Fruit fly (Drosophila melanogaster) whole organism, embryonic: ENCODE data around the gene CG43867.

Experiments used
- CG10147 ChIP-seq: fragments of 200-800 bp; sonication (Bioruptor generic); optimal IDR thresholded peaks from 2 replicates; lab custom pipeline; 2019; ENCODE audit warnings: missing biosample characterization, mild to moderate bottlenecking, missing genetic modification characterization, moderate library complexity
- CG10209 ChIP-seq: fragments of 200-800 bp; sonication (Bioruptor generic); optimal IDR thresholded peaks from 3 replicates; lab custom pipeline; 2017; ENCODE audit warnings: missing biosample characterization, mild to moderate bottlenecking, missing genetic modification characterization, missing genetic modification reagents
- CG10321 ChIP-seq: fragments of 200-800 bp; sonication (Bioruptor generic); IDR thresholded peaks from 2 replicates; pipeline ENCODE4 v1.3.6; 2022; ENCODE audit warnings: missing biosample characterization, missing genetic modification characterization
- CG11093 ChIP-seq: fragments of 200-800 bp; sonication (Bioruptor generic); IDR thresholded peaks from 3 replicates; pipeline ENCODE4 v1.3.6; 2022; ENCODE audit warnings: missing biosample characterization, missing genetic modification characterization
- CG11504 ChIP-seq: fragments of 200-800 bp; sonication (Bioruptor generic); optimal IDR thresholded peaks from 3 replicates; lab custom pipeline; 2019; ENCODE audit warnings: missing biosample characterization, mild to moderate bottlenecking, missing genetic modification characterization, moderate library complexity
- CG12155 ChIP-seq: fragments of 200-800 bp; sonication (Bioruptor generic); optimal IDR thresholded peaks from 3 replicates; lab custom pipeline; 2016; ENCODE audit warnings: missing biosample characterization, missing genetic modification characterization
- CG13296 ChIP-seq: fragments of 200-800 bp; sonication (Bioruptor generic); optimal IDR thresholded peaks from 3 replicates; lab custom pipeline; 2018; ENCODE audit warnings: missing biosample characterization, mild to moderate bottlenecking, missing genetic modification characterization
- CG17359 ChIP-seq: fragments of 200-800 bp; sonication (Bioruptor generic); optimal IDR thresholded peaks from 3 replicates; lab custom pipeline; 2018; ENCODE audit warnings: missing biosample characterization, mild to moderate bottlenecking, missing genetic modification characterization, moderate library complexity
- CG17912 ChIP-seq: fragments of 200-800 bp; sonication (Bioruptor generic); optimal IDR thresholded peaks from 2 replicates; lab custom pipeline; 2018; ENCODE audit warnings: missing biosample characterization, mild to moderate bottlenecking, missing genetic modification characterization
- CG1832 ChIP-seq: fragments of 200-800 bp; sonication (Bioruptor generic); optimal IDR thresholded peaks from 2 replicates; lab custom pipeline; 2017; ENCODE audit warnings: missing biosample characterization, mild to moderate bottlenecking, missing genetic modification characterization, inconsistent platforms
- CG18476 ChIP-seq: fragments of 200-800 bp; sonication (Bioruptor generic); optimal IDR thresholded peaks from 2 replicates; lab custom pipeline; 2016; ENCODE audit warnings: missing biosample characterization, mild to moderate bottlenecking, missing genetic modification characterization
- CG2678 ChIP-seq: fragments of 200-800 bp; sonication (Bioruptor generic); optimal IDR thresholded peaks from 3 replicates; lab custom pipeline; 2019; ENCODE audit warnings: missing biosample characterization, mild to moderate bottlenecking, missing genetic modification characterization, moderate library complexity
- CG2875 ChIP-seq: fragments of 200-800 bp; sonication (Bioruptor generic); optimal IDR thresholded peaks from 2 replicates; lab custom pipeline; 2017; ENCODE audit warnings: missing biosample characterization, mild to moderate bottlenecking, missing genetic modification characterization, missing genetic modification reagents
- CG4360 ChIP-seq: fragments of 200-800 bp; sonication (Bioruptor generic); IDR thresholded peaks from 2 replicates; pipeline ENCODE4 v1.3.6; 2022; ENCODE audit warnings: missing biosample characterization, missing genetic modification characterization
- CG5180 ChIP-seq: fragments of 200-800 bp; sonication (Bioruptor generic); optimal IDR thresholded peaks from 3 replicates; lab custom pipeline; 2017; ENCODE audit warnings: missing biosample characterization, missing genetic modification characterization, mild to moderate bottlenecking, moderate library complexity, missing genetic modification reagents
- CG5245 ChIP-seq: fragments of 200-800 bp; sonication (Bioruptor generic); optimal IDR thresholded peaks from 3 replicates; lab custom pipeline; 2016; ENCODE audit warnings: missing biosample characterization, missing genetic modification characterization
- CG7271 ChIP-seq: fragments of 200-800 bp; sonication (Bioruptor generic); optimal IDR thresholded peaks from 2 replicates; lab custom pipeline; 2018; ENCODE audit warnings: missing biosample characterization, mild to moderate bottlenecking, missing genetic modification characterization, moderate library complexity
- CG7556 ChIP-seq: fragments of 200-800 bp; sonication (Bioruptor generic); optimal IDR thresholded peaks from 2 replicates; lab custom pipeline; 2017; ENCODE audit warnings: missing biosample characterization, mild to moderate bottlenecking, missing genetic modification characterization
- CG8281 ChIP-seq: fragments of 200-800 bp; sonication (Bioruptor generic); optimal IDR thresholded peaks from 2 replicates; lab custom pipeline; 2018; ENCODE audit warnings: missing biosample characterization, mild to moderate bottlenecking, missing genetic modification characterization, moderate library complexity
- CG8765 ChIP-seq: fragments of 200-800 bp; sonication (Bioruptor generic); IDR thresholded peaks from 2 replicates; pipeline ENCODE4 v1.3.6; 2022; ENCODE audit warnings: missing biosample characterization, missing genetic modification characterization
- CG9609 ChIP-seq: fragments of 200-800 bp; sonication (Bioruptor generic); optimal IDR thresholded peaks from 3 replicates; lab custom pipeline; 2016; ENCODE audit warnings: missing biosample characterization, missing genetic modification characterization
- Dll ChIP-seq: fragments of 200-800 bp; sonication (Bioruptor generic); IDR thresholded peaks from 4 replicates; pipeline ENCODE4 v1.3.6; 2022; ENCODE audit warnings: missing biosample characterization, missing genetic modification characterization; ENCODE audit not compliant: partially characterized antibody
- Gsc ChIP-seq: fragments of 200-800 bp; sonication (Bioruptor generic); IDR thresholded peaks from 2 replicates; pipeline ENCODE4 v1.3.6; 2022; ENCODE audit warnings: missing biosample characterization, missing genetic modification characterization
- Gug ChIP-seq: fragments of 200-800 bp; sonication (Bioruptor generic); IDR thresholded peaks from 4 replicates; pipeline ENCODE4 v1.3.6; 2022; ENCODE audit warnings: missing biosample characterization, missing genetic modification characterization
- HmgD ChIP-seq: fragments of 200-800 bp; sonication (Bioruptor generic); optimal IDR thresholded peaks from 3 replicates; lab custom pipeline; 2016; ENCODE audit warnings: missing biosample characterization, missing genetic modification characterization
- Jarid2 ChIP-seq: fragments of 200-800 bp; sonication (Bioruptor generic); optimal IDR thresholded peaks from 3 replicates; lab custom pipeline; 2017; ENCODE audit warnings: mild to moderate bottlenecking, missing biosample characterization, missing genetic modification reagents, missing genetic modification characterization
- MESR4 ChIP-seq: fragments of 200-800 bp; sonication (Bioruptor generic); optimal IDR thresholded peaks from 2 replicates; lab custom pipeline; 2018; ENCODE audit warnings: missing biosample characterization, mild to moderate bottlenecking, missing genetic modification characterization, moderate library complexity
- Mad ChIP-seq: fragments of 200-800 bp; sonication (Bioruptor generic); optimal IDR thresholded peaks from 2 replicates; lab custom pipeline; 2016; ENCODE audit warnings: missing biosample characterization, missing genetic modification characterization
- Side ChIP-seq: fragments of 200-800 bp; sonication (Bioruptor generic); optimal IDR thresholded peaks from 2 replicates; lab custom pipeline; 2016; ENCODE audit warnings: missing biosample characterization, missing genetic modification characterization
- Sox100B ChIP-seq: fragments of 200-800 bp; sonication (Bioruptor generic); optimal IDR thresholded peaks from 3 replicates; lab custom pipeline; 2018; ENCODE audit warnings: missing biosample characterization, mild to moderate bottlenecking, missing genetic modification characterization
- Taf1 ChIP-seq: fragments of 200-800 bp; sonication (Bioruptor generic); IDR thresholded peaks from 2 replicates; pipeline ENCODE4 v1.3.6; 2022; ENCODE audit warnings: missing biosample characterization, missing genetic modification characterization
- Xrp1 ChIP-seq: fragments of 200-800 bp; sonication (Bioruptor generic); IDR thresholded peaks from 2 replicates; pipeline ENCODE4 v1.3.6; 2022; ENCODE audit warnings: missing biosample characterization, missing genetic modification characterization
- bab2 ChIP-seq: fragments of 200-800 bp; sonication (Bioruptor generic); optimal IDR thresholded peaks from 2 replicates; lab custom pipeline; 2016; ENCODE audit warnings: missing biosample characterization, missing genetic modification characterization
- chif ChIP-seq, 2 experiments: fragments of 200-800 bp; sonication (Bioruptor generic); optimal IDR thresholded peaks; 3 replicates each; lab custom pipeline; 2016; ENCODE audit warnings: missing biosample characterization in 2 of 2, missing genetic modification characterization in 2 of 2
- disco-r ChIP-seq: fragments of 200-800 bp; sonication (Bioruptor generic); optimal IDR thresholded peaks from 2 replicates; lab custom pipeline; 2016; ENCODE audit warnings: missing biosample characterization, missing genetic modification characterization
- dmrt11E ChIP-seq: fragments of 200-800 bp; sonication (Bioruptor generic); optimal IDR thresholded peaks from 3 replicates; lab custom pipeline; 2018; ENCODE audit warnings: missing biosample characterization, mild to moderate bottlenecking, missing genetic modification characterization, moderate library complexity
- emc ChIP-seq: fragments of 200-800 bp; sonication (Bioruptor generic); optimal IDR thresholded peaks from 2 replicates; lab custom pipeline; 2016; ENCODE audit warnings: missing biosample characterization, missing genetic modification characterization
- eve ChIP-seq, 2 experiments: fragments of >200 bp; optimal IDR thresholded peaks; 2 replicates each; lab custom pipeline; 2017; ENCODE audit warnings: missing biosample characterization in 2 of 2, missing genetic modification characterization in 2 of 2
- eyg ChIP-seq: fragments of 200-800 bp; sonication (Bioruptor generic); optimal IDR thresholded peaks from 3 replicates; lab custom pipeline; 2016; ENCODE audit warnings: missing biosample characterization, missing genetic modification characterization
- kah ChIP-seq: fragments of 200-800 bp; sonication (Bioruptor generic); optimal IDR thresholded peaks from 2 replicates; lab custom pipeline; 2018; ENCODE audit warnings: missing biosample characterization, mild to moderate bottlenecking, missing genetic modification characterization
- ken ChIP-seq: fragments of 200-800 bp; sonication (Bioruptor generic); IDR thresholded peaks from 3 replicates; pipeline ENCODE4 v1.3.6; 2022; ENCODE audit warnings: missing biosample characterization, missing genetic modification characterization
- lab ChIP-seq: fragments of 200-800 bp; sonication (Bioruptor generic); optimal IDR thresholded peaks from 3 replicates; lab custom pipeline; 2017; ENCODE audit warnings: missing biosample characterization, missing genetic modification characterization, mild to moderate bottlenecking, moderate library complexity, missing genetic modification reagents
- lmd ChIP-seq: fragments of 200-800 bp; sonication (Bioruptor generic); IDR thresholded peaks from 2 replicates; pipeline ENCODE4 v1.3.6; 2022; ENCODE audit warnings: missing biosample characterization, missing genetic modification characterization
- lola ChIP-seq, 3 experiments: fragments of >200 bp in 2 of 3; fragments of 200-800 bp in 1 of 3; sonication (Bioruptor generic) in 1 of 3; optimal IDR thresholded peaks; 2 replicates each; lab custom pipeline; 2017 to 2019; ENCODE audit warnings: missing biosample characterization in 3 of 3, missing genetic modification characterization in 3 of 3, mild to moderate bottlenecking in 1 of 3, moderate library complexity in 1 of 3
- otp ChIP-seq: fragments of 200-800 bp; sonication (Bioruptor generic); IDR thresholded peaks from 3 replicates; pipeline ENCODE4, ENCODE4 v1.3.6; 2022; ENCODE audit warnings: missing biosample characterization, missing genetic modification characterization
- pum ChIP-seq: fragments of 200-800 bp; sonication (Bioruptor generic); optimal IDR thresholded peaks from 2 replicates; lab custom pipeline; 2016; ENCODE audit warnings: missing biosample characterization, missing genetic modification characterization
- ranshi ChIP-seq: fragments of 200-800 bp; sonication (Bioruptor generic); IDR thresholded peaks from 2 replicates; pipeline ENCODE4 v1.3.6; 2022; ENCODE audit warnings: missing biosample characterization, missing genetic modification characterization
- sim ChIP-seq: fragments of 200-800 bp; sonication (Bioruptor generic); IDR thresholded peaks from 2 replicates; pipeline ENCODE4 v1.3.6; 2022; ENCODE audit warnings: missing biosample characterization, missing genetic modification characterization
- sug ChIP-seq: fragments of 200-800 bp; optimal IDR thresholded peaks from 2 replicates; lab custom pipeline; 2019; ENCODE audit warnings: missing biosample characterization, mild to moderate bottlenecking, missing genetic modification characterization, moderate library complexity
- ttk ChIP-seq: fragments of 200-800 bp; sonication (Bioruptor generic); IDR thresholded peaks from 2 replicates; pipeline ENCODE4 v2.1.2; 2022; ENCODE audit warnings: missing biosample characterization, missing genetic modification characterization
- wor ChIP-seq: fragments of 200-800 bp; sonication (Bioruptor generic); IDR thresholded peaks from 2 replicates; pipeline ENCODE4 v1.3.6; 2022; ENCODE audit warnings: missing biosample characterization, missing genetic modification characterization

CG43867 gene

DNA sequence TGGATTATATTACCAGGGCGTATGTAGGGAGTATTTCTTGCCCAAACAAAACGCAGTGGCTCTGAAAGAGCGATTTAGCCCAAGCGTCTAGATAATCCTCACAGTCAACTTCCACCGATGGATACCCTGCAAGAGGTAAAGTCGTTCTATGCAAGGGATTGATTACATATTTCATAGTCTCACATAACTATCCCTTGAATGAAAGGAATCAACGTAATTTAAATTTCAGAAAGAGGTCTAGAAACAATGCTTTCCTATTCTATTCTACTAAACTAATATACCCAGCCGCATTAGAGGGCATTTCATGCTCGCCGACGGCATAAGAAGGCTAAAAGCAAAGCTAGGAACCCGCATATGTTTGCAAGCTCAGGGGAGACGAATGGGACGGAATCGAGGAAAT is 39.0 kb upstream of the CG43867 start (continued):
- TF ChIP-seq otp (GFP tag; lab: Robert Waterston, UW) (no peak), pum (no peak), chif (GFP tag; optimal IDR thresholded peaks at IDR 0.05; lab: Kevin White, UChicago) (no peak), Gug (GFP tag; lab: Robert Waterston, UW) (peak; percentile 6; the same call in 1 of the 4 replicates), lab (GFP tag; lab: Kevin White, UChicago) (peak; percentile 76), CG17359 (peak; percentile 56), lola (GFP tag; optimal IDR thresholded peaks at IDR 0.05; lab: Kevin White, UChicago) (no peak), Gsc (GFP tag; lab: Robert Waterston, UW) (no peak), bab2 (GFP tag; lab: Kevin White, UChicago) (no peak), CG10321 (no peak), Mad (no peak), HmgD (GFP tag; lab: Kevin White, UChicago) (no peak), Side (GFP tag; lab: Kevin White, UChicago) (no peak), Dll (no peak), CG5245 (GFP tag; lab: Kevin White, UChicago) (no peak), CG4360 (GFP tag; lab: Robert Waterston, UW) (no peak), Taf1 (no peak), sim (GFP tag; lab: Robert Waterston, UW) (no peak), lmd (GFP tag; lab: Robert Waterston, UW) (peak; percentile 46; the same call in 1 of the 2 replicates), CG8765 (GFP tag; lab: Robert Waterston, UW) (no peak), dmrt11E (tag; lab: Kevin White, UChicago) (no peak), CG17912 (GFP tag; lab: Kevin White, UChicago) (no peak), sug (tag; lab: Kevin White, UChicago) (peak; percentile 3), CG12155 (GFP tag; lab: Kevin White, UChicago) (no peak), CG2875 (GFP tag; lab: Kevin White, UChicago) (no peak), Jarid2 (GFP tag; lab: Kevin White, UChicago) (no peak), ttk (GFP tag; lab: Robert Waterston, UW) (peak; percentile 56), ken (GFP tag; lab: Robert Waterston, UW) (0 out of 3 replicates have a peak, but pooled peaks have one; percentile 37), wor (GFP tag; lab: Robert Waterston, UW) (no peak), disco-r (GFP tag; lab: Kevin White, UChicago) (no peak), kah (GFP tag; lab: Kevin White, UChicago) (no peak), Xrp1 (GFP tag; lab: Robert Waterston, UW) (no peak), eyg (GFP tag; lab: Kevin White, UChicago) (no peak), Sox100B (GFP tag; lab: Kevin White, UChicago) (no peak), CG10147 (GFP tag; lab: Kevin White, UChicago) (peak; percentile 26), eve (GFP tag; optimal IDR thresholded peaks at IDR 0.05; lab: Kevin White, UChicago) (peak in 1 of 2 experiments; percentile 27), CG10209 (GFP tag; lab: Kevin White, UChicago) (peak; percentile 23), emc (GFP tag; lab: Kevin White, UChicago) (no peak), CG7271 (no peak), CG11093 (GFP tag; lab: Robert Waterston, UW) (no peak), CG18476 (GFP tag; lab: Kevin White, UChicago) (no peak), CG13296 (GFP tag; lab: Kevin White, UChicago) (peak; percentile 45), CG9609 (GFP tag; lab: Kevin White, UChicago) (peak; percentile 9), ranshi (GFP tag; lab: Robert Waterston, UW) (peak; percentile 33; the same call in 1 of the 2 replicates), CG11504 (tag; lab: Kevin White, UChicago) (peak; percentile 62), CG1832 (no peak), CG7556 (GFP tag; lab: Kevin White, UChicago) (peak; percentile 41), CG8281 (tag; lab: Kevin White, UChicago) (no peak), CG2678 (tag; lab: Kevin White, UChicago) (peak; percentile 68), CG5180 (GFP tag; lab: Kevin White, UChicago) (no peak), MESR4 (GFP tag; lab: Kevin White, UChicago) (no peak)
